Worm (Caenorhabditis elegans): Measurements from ENCODE around the gene Y51H4A.938.

Y51H4A.938 gene

ce11 chrIV:16476081-16476480 is 4.9 kb upstream of the Y51H4A.938 start:
- peak; percentile 16 for TF ChIP-seq nfya-1 (tag; optimal IDR thresholded peaks at IDR 0.05; ENCODE audit: insufficient read depth)
- TF ChIP-seq nhr-11 (tag; optimal IDR thresholded peaks at IDR 0.05), result no peak
- TF ChIP-seq lin-39 (tag; optimal IDR thresholded peaks at IDR 0.05), result peak; percentile 3

DNA sequence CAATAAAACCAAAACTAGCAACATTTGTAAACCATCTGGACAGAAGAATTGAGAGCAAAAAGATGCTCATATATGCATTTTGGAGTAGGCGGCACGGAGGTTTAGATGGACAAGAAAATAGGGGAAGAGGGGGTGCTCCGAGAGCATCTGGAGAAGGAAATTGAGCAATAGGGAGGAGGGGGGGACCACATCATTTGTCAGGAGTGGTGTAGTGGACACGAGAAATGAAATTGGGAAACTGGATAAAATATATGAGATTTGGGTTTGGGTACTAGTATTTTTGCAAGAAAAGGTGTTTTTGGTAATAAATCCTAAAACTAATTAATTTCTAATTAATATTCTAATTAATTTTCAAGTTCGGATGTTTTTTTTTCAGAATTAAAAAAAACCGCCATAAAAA is 3.8 kb upstream of the Y51H4A.938 start, which contains the start of gene Y51H4A.1:
TSS of gene Y51H4A.1 (minus strand) at position 127 of the 400 bp plus-strand sequence.
- no peak for TF ChIP-seq elt-2 (tag; optimal IDR thresholded peaks at IDR 0.05)
- TF ChIP-seq ama-1 (optimal IDR thresholded peaks at IDR 0.05), result no peak
- no peak for TF ChIP-seq tbx-2 (tag; optimal IDR thresholded peaks at IDR 0.05)
- no peak for TF ChIP-seq fkh-10 (GFP tag; optimal IDR thresholded peaks at IDR 0.05)
- no peak for TF ChIP-seq R02D3.7 (tag; optimal IDR thresholded peaks at IDR 0.05)
- no peak for TF ChIP-seq nhr-11 (tag; optimal IDR thresholded peaks at IDR 0.05)
- TF ChIP-seq elt-3 (tag; optimal IDR thresholded peaks at IDR 0.05), result no peak
- no peak for TF ChIP-seq nfya-1 (tag; optimal IDR thresholded peaks at IDR 0.05; ENCODE audit: insufficient read depth)

ce11 chrIV:16482790-16483189 is 1.8 kb downstream of the Y51H4A.938 start:
- TF ChIP-seq pqm-1 (tag; optimal IDR thresholded peaks at IDR 0.05) (no peak), egl-5 (tag; optimal IDR thresholded peaks at IDR 0.05) (peak; percentile 88), zag-1 (tag; optimal IDR thresholded peaks at IDR 0.05) (no peak), unc-62 (GFP tag; optimal IDR thresholded peaks at IDR 0.05) (no peak), elt-2 (tag; optimal IDR thresholded peaks at IDR 0.05) (peak; percentile 20), ama-1 (optimal IDR thresholded peaks at IDR 0.05) (peak; percentile 58), hmg-11 (tag; optimal IDR thresholded peaks at IDR 0.05) (no peak), nhr-25 (tag; optimal IDR thresholded peaks at IDR 0.05) (no peak), ceh-28 (tag; optimal IDR thresholded peaks at IDR 0.05) (peak; percentile 85)

DNA sequence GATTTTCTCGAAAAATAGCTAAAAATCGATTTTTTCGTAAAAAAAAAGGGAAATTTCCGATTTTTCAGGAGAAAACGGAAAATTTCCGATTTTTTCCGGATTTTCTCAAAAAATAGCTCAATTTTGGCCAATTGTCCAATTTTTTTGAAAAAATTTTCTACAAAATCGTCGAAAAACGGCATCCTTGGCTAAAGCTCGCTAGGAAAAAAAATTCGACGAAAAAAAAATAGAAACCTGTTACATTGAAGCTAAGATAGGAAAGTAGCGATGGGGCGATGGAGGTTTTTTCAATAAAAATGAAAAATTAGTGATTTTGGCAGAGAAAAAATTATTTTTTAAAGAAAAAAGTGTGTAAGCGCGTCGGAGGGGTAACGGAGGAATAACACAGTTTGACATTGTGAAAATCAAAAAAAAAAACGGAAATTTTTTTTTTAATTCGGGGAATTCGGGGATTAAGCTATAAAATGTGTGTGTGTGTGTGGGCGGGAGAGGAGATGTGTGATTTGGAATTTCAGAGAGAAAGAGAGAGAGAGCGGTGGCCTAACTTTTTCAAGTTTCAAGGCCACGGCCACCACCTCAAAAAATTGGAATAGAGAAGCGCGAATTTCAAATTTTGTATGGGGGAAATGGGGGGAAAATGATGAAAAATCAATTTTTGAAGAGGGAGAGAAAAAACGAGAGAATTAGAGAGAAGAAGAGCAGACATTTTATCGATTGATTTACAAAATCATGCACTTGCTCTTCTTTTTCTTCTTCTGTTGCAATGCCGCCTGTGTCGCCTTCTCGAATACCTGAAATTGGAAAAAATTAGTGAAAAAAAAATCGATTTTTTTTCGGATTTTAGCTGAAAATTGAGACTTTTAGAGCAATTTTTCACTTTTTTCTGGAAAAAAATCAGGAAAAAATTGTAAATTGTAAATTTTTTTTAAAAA is 2.6 kb downstream of the Y51H4A.938 start:
- TF ChIP-seq ceh-28 (tag; optimal IDR thresholded peaks at IDR 0.05) (peak; percentile 11), daf-12 (tag; optimal IDR thresholded peaks at IDR 0.05) (no peak)

DNA sequence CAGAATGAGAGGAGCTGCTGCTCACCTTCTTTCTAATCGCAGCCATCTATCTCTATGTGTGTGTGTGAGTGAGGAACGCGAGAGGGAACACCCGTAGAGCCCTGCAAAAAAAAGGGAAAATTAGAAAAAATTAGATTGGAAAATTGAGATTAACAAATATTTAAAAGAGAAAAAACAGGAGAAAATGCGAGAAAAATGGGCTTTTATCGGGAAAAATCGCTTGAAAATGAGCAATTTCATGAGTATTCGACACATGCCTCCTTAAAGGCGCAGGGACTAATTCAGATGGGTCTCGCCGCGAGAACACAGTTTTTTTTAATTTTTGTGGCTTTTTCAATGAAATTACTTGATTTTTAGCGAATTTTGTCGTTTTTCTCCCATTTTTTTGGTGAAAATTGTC is 7.9 kb downstream of the Y51H4A.938 start, which contains the start of gene rho-1:
TSS of gene rho-1 (minus strand) at position 101 of the 400 bp plus-strand sequence.
- TF ChIP-seq ceh-28 (tag; optimal IDR thresholded peaks at IDR 0.05) (no peak), aly-2 (tag; optimal IDR thresholded peaks at IDR 0.05) (no peak), tbx-2 (tag; optimal IDR thresholded peaks at IDR 0.05) (no peak), mdl-1 (tag; optimal IDR thresholded peaks at IDR 0.05) (no peak), fkh-2 (tag; optimal IDR thresholded peaks at IDR 0.05) (no peak), sea-2 (GFP tag; optimal IDR thresholded peaks at IDR 0.05) (no peak), snpc-4 (tag; optimal IDR thresholded peaks at IDR 0.05) (no peak), R02D3.7 (tag; optimal IDR thresholded peaks at IDR 0.05) (no peak), unc-39 (tag; optimal IDR thresholded peaks at IDR 0.05) (no peak), lin-39 (tag; optimal IDR thresholded peaks at IDR 0.05) (no peak), ztf-11 (tag; optimal IDR thresholded peaks at IDR 0.05) (no peak)

- TF ChIP-seq unc-62 (GFP tag; optimal IDR thresholded peaks at IDR 0.05) (no peak), lin-15B (tag; optimal IDR thresholded peaks at IDR 0.05) (peak; percentile 1), egl-27 (tag; optimal IDR thresholded peaks at IDR 0.05) (no peak), elt-2 (tag; optimal IDR thresholded peaks at IDR 0.05) (peak; percentile 76), nhr-23 (tag; optimal IDR thresholded peaks at IDR 0.05) (peak; percentile 66), hmg-11 (tag; optimal IDR thresholded peaks at IDR 0.05) (peak; percentile 55), daf-12 (tag; optimal IDR thresholded peaks at IDR 0.05) (no peak), nhr-43 (tag; optimal IDR thresholded peaks at IDR 0.05; ENCODE audit: poor library complexity, severe bottlenecking) (no peak), skn-1 (tag; optimal IDR thresholded peaks at IDR 0.05) (peak; percentile 41), fos-1 (tag; optimal IDR thresholded peaks at IDR 0.05) (peak; percentile 83), snpc-4 (tag; optimal IDR thresholded peaks at IDR 0.05) (no peak), zag-1 (tag; optimal IDR thresholded peaks at IDR 0.05) (no peak), jun-1 (tag; optimal IDR thresholded peaks at IDR 0.05) (peak; percentile 94), aly-2 (tag; optimal IDR thresholded peaks at IDR 0.05) (no peak), sea-2 (GFP tag; optimal IDR thresholded peaks at IDR 0.05) (no peak), pqm-1 (tag; optimal IDR thresholded peaks at IDR 0.05) (peak; percentile 70), eor-1 (tag; optimal IDR thresholded peaks at IDR 0.05) (no peak), nhr-77 (tag; optimal IDR thresholded peaks at IDR 0.05) (no peak), egl-5 (tag; optimal IDR thresholded peaks at IDR 0.05) (peak; percentile 57), ama-1 (optimal IDR thresholded peaks at IDR 0.05) (peak; percentile 71), ztf-4 (tag; optimal IDR thresholded peaks at IDR 0.05) (no peak), mdl-1 (tag; optimal IDR thresholded peaks at IDR 0.05) (no peak), ceh-28 (tag; optimal IDR thresholded peaks at IDR 0.05) (peak; percentile 75), unc-39 (tag; optimal IDR thresholded peaks at IDR 0.05) (no peak), nhr-12 (tag; optimal IDR thresholded peaks at IDR 0.05) (no peak), pha-4 (tag; optimal IDR thresholded peaks at IDR 0.05) (peak; percentile 63), nhr-25 (tag; optimal IDR thresholded peaks at IDR 0.05) (peak; percentile 88), ztf-11 (tag; optimal IDR thresholded peaks at IDR 0.05) (no peak), lin-39 (tag; optimal IDR thresholded peaks at IDR 0.05) (peak; percentile 51), elt-1 (tag; optimal IDR thresholded peaks at IDR 0.05) (no peak), nfya-1 (tag; optimal IDR thresholded peaks at IDR 0.05; ENCODE audit: insufficient read depth) (peak; percentile 43)
These were observed 9.0 kb downstream of the Y51H4A.938 start for ce11 chrIV:16489958-16490357.

All from whole organism, L3 larva.